Worm (Caenorhabditis elegans) whole organism, dauer: ENCODE data around the gene snx-17.

Experiments
- unc-62 ChIP-seq: sonication (generic microtip); optimal IDR thresholded peaks from 2 replicates; lab custom pipeline; 2017; ENCODE audit warnings: missing biosample characterization, missing genetic modification reagents, missing genetic modification characterization

The snx-17 gene

DNA sequence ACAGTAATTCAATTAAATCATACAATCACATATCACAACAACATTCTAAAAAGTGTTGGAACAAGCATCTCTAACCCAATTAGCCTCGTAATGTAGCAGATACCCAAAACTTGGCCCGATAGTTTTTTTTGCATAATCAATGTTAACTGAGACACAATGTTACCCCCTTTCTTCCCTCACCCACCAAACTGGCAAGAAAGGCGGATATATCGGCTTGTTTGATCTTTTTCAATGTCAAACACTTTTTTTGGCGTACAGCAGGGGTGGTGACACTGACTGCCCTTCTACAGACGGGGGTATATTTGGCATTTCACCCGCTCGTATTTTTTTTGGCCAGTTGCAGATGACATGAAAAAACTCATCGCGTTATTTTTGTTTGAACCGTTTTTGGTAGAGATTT is 12.1 kb downstream of the snx-17 start:
- no peak for TF ChIP-seq unc-62

- TF ChIP-seq unc-62 = no peak
Measured at ce11 chrX:13108664-13109063, 13.4 kb downstream of the snx-17 start.

ce11 chrX:13106177-13106761 is 15.8 kb downstream of the snx-17 start:
- no peak for TF ChIP-seq unc-62

DNA sequence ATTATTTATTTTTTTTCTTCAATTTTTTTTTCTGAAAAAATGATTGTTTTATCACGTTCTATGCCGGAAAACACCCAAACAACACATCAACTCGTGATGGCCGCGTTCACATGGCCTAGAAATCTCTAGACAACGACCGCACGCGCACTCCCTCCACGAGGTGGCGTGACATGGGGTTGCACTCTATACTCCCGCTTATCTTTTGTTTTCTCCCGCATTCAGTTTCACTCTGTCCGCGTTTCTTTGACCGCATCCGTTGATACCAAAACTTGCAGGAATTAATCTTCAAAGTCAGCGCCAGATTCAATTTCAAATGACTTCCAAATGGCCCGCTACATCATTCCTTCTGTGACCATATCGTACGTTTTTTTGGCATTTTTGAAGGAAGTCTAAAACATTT is 17.1 kb downstream of the snx-17 start, which contains the start of gene F17H10.1:
TSS of gene F17H10.1 (plus strand) at position 276 of the 400 bp plus-strand sequence.
- no peak for TF ChIP-seq unc-62

DNA sequence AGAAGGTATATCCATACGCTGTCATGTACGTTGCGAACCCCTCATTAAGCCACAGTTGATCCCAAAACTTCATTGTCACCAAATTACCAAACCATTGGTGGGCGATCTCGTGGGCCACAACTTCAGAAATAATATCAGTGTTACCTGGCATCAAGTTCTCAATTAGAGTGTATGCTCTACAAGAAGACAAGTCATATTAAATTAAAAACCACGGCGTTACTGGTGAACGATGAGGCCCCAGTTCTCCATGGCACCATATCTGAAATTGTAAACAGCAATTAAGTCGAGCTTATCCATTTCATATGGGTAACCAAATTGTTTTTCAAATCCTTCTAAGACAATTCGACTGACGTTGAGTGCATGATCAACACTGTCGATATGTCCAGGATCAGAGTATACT is 19.3 kb downstream of the snx-17 start:
- no peak for TF ChIP-seq unc-62

DNA sequence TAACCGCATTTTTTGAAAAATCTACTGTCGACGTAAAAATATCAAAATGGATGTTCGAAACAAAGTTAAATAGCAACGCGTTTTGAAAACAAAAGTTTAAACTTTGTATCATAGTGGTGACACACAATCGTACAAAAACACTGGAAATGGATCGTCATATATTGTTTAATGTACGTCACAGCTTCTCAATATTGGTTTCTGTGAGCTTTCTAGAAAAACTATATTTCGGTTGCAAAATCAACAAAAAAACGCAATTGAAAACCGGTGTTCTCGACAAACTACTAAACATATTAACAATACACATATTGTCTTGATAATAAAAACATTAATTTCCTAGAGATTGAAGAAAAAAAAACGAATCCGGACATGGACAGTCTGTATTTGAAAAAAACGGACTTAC is 21.7 kb downstream of the snx-17 start, which contains the start of gene R03G8.6:
TSS of gene R03G8.6 (minus strand) at position 101 of the 400 bp plus-strand sequence.
- no peak for TF ChIP-seq unc-62

ce11 chrX:13091199-13091598 is 30.9 kb downstream of the snx-17 start:
- TF ChIP-seq unc-62 = no peak

DNA sequence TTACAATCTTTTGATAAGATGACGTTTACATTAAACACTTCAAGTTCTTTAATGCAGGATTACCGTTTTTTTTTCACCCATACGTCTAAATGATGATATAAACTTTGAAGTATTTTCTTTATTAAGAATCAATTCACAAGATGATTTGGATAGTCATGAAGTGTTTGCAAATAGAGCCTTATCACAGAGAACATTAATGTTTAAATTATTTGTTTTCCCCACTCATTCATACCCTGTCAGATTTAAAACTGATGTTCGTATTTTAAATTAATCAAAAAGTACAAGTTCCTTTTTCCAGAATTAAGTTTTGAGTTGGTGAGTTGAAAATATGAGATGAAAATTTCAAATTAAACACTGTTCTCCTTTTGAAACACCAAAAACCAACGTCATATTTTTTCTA is 31.4 kb downstream of the snx-17 start, which contains the start of gene R03G8.3:
TSS of gene R03G8.3 (plus strand) at position 301 of the 400 bp plus-strand sequence.
- no peak for TF ChIP-seq unc-62

DNA sequence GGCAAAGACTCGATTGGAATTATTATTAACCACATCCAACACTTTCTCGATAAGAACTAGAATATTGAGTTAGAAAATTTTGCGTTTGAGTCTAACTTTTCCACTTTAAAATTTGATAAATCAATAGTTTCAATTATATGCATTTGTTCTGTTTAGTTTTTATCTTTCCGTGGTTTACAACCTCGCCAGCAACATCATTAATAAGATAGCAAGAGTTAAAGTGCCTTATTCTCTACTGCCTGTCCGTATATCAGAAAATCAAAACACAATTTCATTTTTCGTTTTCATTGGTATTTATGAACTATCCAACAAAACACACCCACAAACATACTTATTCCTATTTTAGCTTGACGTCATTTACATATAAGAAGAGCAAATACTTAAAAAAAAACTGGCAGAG is 33.6 kb downstream of the snx-17 start:
- TF ChIP-seq unc-62 = no peak

DNA sequence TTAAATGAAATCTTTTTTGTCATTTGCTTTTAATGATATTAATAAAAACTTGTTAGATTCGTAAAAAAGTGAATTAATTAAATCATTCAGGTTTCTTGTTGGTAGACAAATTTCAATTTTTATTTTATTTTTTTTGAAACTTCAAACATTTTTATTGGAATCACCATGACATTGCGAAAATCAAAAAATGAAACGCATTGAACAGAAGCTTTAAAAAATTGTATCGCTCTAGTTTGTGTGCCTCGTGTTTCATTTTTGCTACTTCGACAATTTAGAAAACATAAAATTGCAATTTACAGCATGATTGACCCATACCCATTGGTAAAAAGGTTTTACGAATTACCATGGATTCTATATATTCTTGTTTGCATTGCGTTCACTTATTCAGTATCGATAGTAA is 37.8 kb downstream of the snx-17 start, which contains the start of gene R03G8.1:
TSS of gene R03G8.1 (plus strand) at position 301 of the 400 bp plus-strand sequence.
- TF ChIP-seq unc-62 = no peak

DNA sequence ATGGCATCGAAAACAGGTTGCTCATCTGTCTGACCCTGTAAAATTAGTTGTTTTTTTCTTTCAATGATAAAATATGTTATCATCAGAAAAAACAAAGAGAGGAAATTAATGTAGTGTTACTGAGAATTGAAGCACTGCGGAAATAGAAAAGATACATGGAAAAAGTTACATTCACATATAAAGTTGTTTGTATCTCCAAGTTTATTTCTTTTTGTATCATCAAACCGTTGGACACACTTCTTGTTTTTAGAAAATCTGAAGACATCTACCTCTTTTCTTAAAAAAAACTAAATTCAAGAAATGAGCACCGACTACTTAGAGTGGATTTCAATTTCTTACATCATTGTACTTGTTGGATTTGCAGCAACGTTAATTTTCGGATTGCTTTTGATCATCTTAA is 39.8 kb downstream of the snx-17 start, which contains the start of gene str-10:
TSS of gene str-10 (plus strand) at position 301 of the 400 bp plus-strand sequence.
- TF ChIP-seq unc-62 = no peak

DNA sequence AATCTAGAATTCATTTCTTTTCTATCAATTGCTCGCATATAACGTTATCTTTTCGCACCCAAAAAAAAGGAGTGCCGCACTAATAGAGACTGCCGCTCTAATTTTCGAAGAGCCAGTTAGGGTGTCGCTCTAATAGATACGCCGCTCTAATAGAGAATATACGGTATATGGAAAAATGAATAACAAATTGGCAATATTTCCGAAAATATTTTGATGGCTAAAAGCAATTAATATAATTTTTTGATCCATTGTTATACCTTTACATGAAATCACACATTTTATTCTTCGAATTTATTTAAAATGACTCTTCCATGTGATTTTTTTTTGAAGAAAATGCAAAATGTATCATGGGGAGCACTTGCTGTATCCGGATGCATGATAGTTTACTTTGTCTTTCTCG is 44.2 kb downstream of the snx-17 start, which contains the start of gene K03A11.4:
TSS of gene K03A11.4 (plus strand) at position 301 of the 400 bp plus-strand sequence.
- no peak for TF ChIP-seq unc-62

ce11 chrX:13074373-13074772 is 47.7 kb downstream of the snx-17 start, which contains the start of gene ceh-28:
ceh-28 (plus strand) TSS chrX:13074673.
- no peak for TF ChIP-seq unc-62

- TF ChIP-seq unc-62 = no peak
Measured at ce11 chrX:13071120-13071519, 51.0 kb downstream of the snx-17 start, which contains the start of gene cpx-2. cpx-2 (minus strand) TSS chrX:13071220.
